Fruit fly (Drosophila melanogaster): Measurements from ENCODE around the gene Gyc76C.

Gene Gyc76C

DNA sequence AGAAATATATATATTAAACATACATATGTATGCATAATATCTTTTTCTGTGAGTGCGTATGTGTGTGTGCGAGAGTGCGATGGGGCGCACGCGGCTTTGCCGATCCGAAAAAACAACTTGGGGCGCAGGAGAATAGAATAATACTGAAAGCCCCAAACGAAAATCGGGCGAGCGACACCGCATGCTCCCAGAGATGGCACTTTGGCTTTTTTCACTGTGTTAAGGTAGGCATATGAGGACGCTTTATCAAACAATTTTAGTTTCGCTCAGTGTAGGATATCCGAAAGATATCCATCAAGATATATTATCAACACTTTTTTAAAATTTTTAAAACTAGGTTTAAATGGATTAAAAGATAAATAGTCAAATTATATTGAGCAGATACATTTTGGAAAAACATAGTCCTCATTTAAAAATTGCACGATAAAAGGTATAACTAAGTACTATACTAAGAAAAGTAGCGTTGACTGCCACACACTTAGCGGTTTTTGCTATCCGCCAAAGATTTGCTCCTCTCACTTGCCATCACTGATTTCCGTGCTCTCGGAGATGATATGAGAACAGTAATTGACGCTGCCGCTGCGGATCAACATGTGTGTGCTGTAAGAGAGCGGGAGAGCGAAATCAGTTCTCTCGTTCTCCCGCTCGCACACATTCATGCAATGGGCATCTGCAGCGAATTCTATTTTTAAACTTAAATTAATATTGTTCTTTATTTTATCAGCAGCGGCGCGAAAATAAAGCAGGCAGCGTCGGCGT is 2.3 kb downstream of the Gyc76C start (continued):
- peak; percentile 57 for TF ChIP-seq HLH54F (GFP tag; optimal IDR thresholded peaks at IDR 0.05)
- TF ChIP-seq Bdp1 (GFP tag; optimal IDR thresholded peaks at IDR 0.05): peak; percentile 40
- no peak for TF ChIP-seq CG16779 (GFP tag; IDR thresholded peaks at IDR 0.05)
- no peak for TF ChIP-seq CG10959 (GFP tag; IDR thresholded peaks at IDR 0.05)
- no peak for TF ChIP-seq CG1529 (GFP tag; optimal IDR thresholded peaks at IDR 0.05)
- no peak for TF ChIP-seq grn (GFP tag; optimal IDR thresholded peaks at IDR 0.05)
- 0 out of 2 replicates have a peak, but pooled peaks have one; percentile 24 for TF ChIP-seq CG32767 (GFP tag; IDR thresholded peaks at IDR 0.05)
- TF ChIP-seq wor (GFP tag; IDR thresholded peaks at IDR 0.05): 0 out of 2 replicates have a peak, but pooled peaks have one; percentile 24
- TF ChIP-seq Sry-δ (GFP tag; optimal IDR thresholded peaks at IDR 0.05): peak; percentile 34
- TF ChIP-seq TFAM (GFP tag; optimal IDR thresholded peaks at IDR 0.05): no peak
- TF ChIP-seq CG12155 (GFP tag; optimal IDR thresholded peaks at IDR 0.05): peak; percentile 64
- TF ChIP-seq en (GFP tag; optimal IDR thresholded peaks at IDR 0.05): peak; percentile 19
- TF ChIP-seq vnd (GFP tag; IDR thresholded peaks at IDR 0.05; ENCODE audit: partially characterized antibody): no peak
- peak; percentile 64 for TF ChIP-seq cwo (GFP tag; optimal IDR thresholded peaks at IDR 0.05)
- TF ChIP-seq CG15696 (tag; optimal IDR thresholded peaks at IDR 0.05): peak; percentile 26
- no peak for TF ChIP-seq CG2129 (GFP tag; IDR thresholded peaks at IDR 0.05; ENCODE audit: partially characterized antibody)
- no peak for TF ChIP-seq Dp (GFP tag; optimal IDR thresholded peaks at IDR 0.05)
- TF ChIP-seq CG34376 (GFP tag; optimal IDR thresholded peaks at IDR 0.05): peak; percentile 29
- no peak for TF ChIP-seq CG43689 (GFP tag; IDR thresholded peaks at IDR 0.05)
- TF ChIP-seq sob (GFP tag; IDR thresholded peaks at IDR 0.05): peak; percentile 33; the same call in 1 of the 2 replicates
- no peak for TF ChIP-seq Doc3 (GFP tag; IDR thresholded peaks at IDR 0.05; ENCODE audit: partially characterized antibody)
- peak; percentile 61 for TF ChIP-seq CG10654 (GFP tag; optimal IDR thresholded peaks at IDR 0.05)
- no peak for TF ChIP-seq B-H1 (GFP tag; IDR thresholded peaks at IDR 0.05)
- peak; percentile 55 for TF ChIP-seq CG4424 (GFP tag; optimal IDR thresholded peaks at IDR 0.05)
- TF ChIP-seq CG6689 (GFP tag; IDR thresholded peaks at IDR 0.05): peak; percentile 60
- peak; percentile 34 for TF ChIP-seq sd (tag; optimal IDR thresholded peaks at IDR 0.05)
- no peak for TF ChIP-seq MESR4 (GFP tag; optimal IDR thresholded peaks at IDR 0.05)
- peak; percentile 69 for TF ChIP-seq Camta (GFP tag; optimal IDR thresholded peaks at IDR 0.05)
- TF ChIP-seq CG10267 (tag; optimal IDR thresholded peaks at IDR 0.05): peak; percentile 61
- no peak for TF ChIP-seq ham (GFP tag; IDR thresholded peaks at IDR 0.05)
- no peak for TF ChIP-seq toy (GFP tag; IDR thresholded peaks at IDR 0.05)
- no peak for TF ChIP-seq CG4707 (GFP tag; optimal IDR thresholded peaks at IDR 0.05)
- peak; percentile 15 for TF ChIP-seq NC2β (GFP tag; optimal IDR thresholded peaks at IDR 0.05)
- peak; percentile 57 for TF ChIP-seq CG9817 (tag; optimal IDR thresholded peaks at IDR 0.05)
- TF ChIP-seq Sin3A (optimal IDR thresholded peaks at IDR 0.05): no peak
- peak; percentile 14 for TF ChIP-seq caup (GFP tag; optimal IDR thresholded peaks at IDR 0.05; ENCODE audit: severe bottlenecking)
- TF ChIP-seq CG2120 (GFP tag; optimal IDR thresholded peaks at IDR 0.05): peak; percentile 87
- TF ChIP-seq gsb-n (tag; optimal IDR thresholded peaks at IDR 0.05): no peak
- no peak for TF ChIP-seq btn (GFP tag; optimal IDR thresholded peaks at IDR 0.05)
- TF ChIP-seq CG17802 (tag; optimal IDR thresholded peaks at IDR 0.05): peak; percentile 33
- TF ChIP-seq ttk (GFP tag; IDR thresholded peaks at IDR 0.05): peak; percentile 47; the same call in 1 of the 2 replicates
- no peak; the same call in 2 of the 3 replicates for TF ChIP-seq CG34224 (GFP tag; IDR thresholded peaks at IDR 0.05; ENCODE audit: partially characterized antibody)
- no peak for TF ChIP-seq CG8089 (GFP tag; optimal IDR thresholded peaks at IDR 0.05)
- TF ChIP-seq Hand (GFP tag; optimal IDR thresholded peaks at IDR 0.05): no peak
- 0 out of 3 replicates have a peak, but pooled peaks have one; percentile 52 for TF ChIP-seq CG3726 (GFP tag; IDR thresholded peaks at IDR 0.05)
- TF ChIP-seq BEAF-32 (GFP tag; optimal IDR thresholded peaks at IDR 0.05): peak; percentile 12
- no peak for TF ChIP-seq CG17186 (GFP tag; optimal IDR thresholded peaks at IDR 0.05)
- no peak for TF ChIP-seq sim (GFP tag; IDR thresholded peaks at IDR 0.05)
- TF ChIP-seq Vsx1 (GFP tag; optimal IDR thresholded peaks at IDR 0.05): no peak
